Worm (Caenorhabditis elegans) whole organism, L4 larva: ENCODE results near the gene R09E10.6.

Experiments used
- ZK546.5 ChIP-seq, 2 experiments: sonication (generic microtip); optimal IDR thresholded peaks; 2 replicates each; lab custom pipeline; 2017; ENCODE audit warnings: missing biosample characterization in 2 of 2, missing genetic modification characterization in 2 of 2
- daf-16 ChIP-seq, 3 experiments: sonication (generic microtip); optimal IDR thresholded peaks; 2 replicates each; lab custom pipeline; 2016 to 2017; ENCODE audit warnings: missing genetic modification characterization in 3 of 3, missing genetic modification reagents in 3 of 3, mild to moderate bottlenecking in 2 of 3, missing compliant biosample characterization in 2 of 3, missing biosample characterization in 1 of 3, moderate library complexity in 1 of 3
- mep-1 ChIP-seq: fragments of 150-350 bp; sonication (generic microtip); optimal IDR thresholded peaks from 3 replicates; lab custom pipeline; 2014; ENCODE audit warnings: missing biosample characterization, missing genetic modification characterization
- nhr-11 ChIP-seq: fragments of 150-350 bp; optimal IDR thresholded peaks from 2 replicates; lab custom pipeline; 2014; ENCODE audit warnings: missing biosample characterization, missing genetic modification characterization
- unc-39 ChIP-seq: sonication (generic microtip); optimal IDR thresholded peaks from 2 replicates; lab custom pipeline; 2017; ENCODE audit warnings: missing biosample characterization, missing genetic modification characterization

DNA sequence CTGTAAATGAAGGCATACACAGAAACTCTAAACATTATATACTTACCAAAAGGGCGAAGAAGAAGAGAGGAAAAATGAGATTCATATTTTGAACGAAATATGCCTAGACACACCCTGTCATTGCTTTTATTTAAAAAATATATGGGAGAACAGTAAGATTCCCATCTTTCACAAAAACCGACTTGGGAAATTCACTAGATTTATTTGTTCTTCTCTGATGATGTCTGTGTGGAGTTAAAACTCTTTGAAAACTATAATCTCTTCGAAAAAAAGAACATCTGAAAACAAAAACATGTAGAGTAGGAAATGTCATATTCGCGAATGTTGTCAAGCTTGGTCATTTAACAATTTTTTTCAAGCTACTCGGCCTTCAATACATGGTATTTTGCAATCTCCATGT, 16.4 kb upstream of the R09E10.6 start, which contains the start of gene R09E10.8:
- TF ChIP-seq mep-1 (tag; lab: Kevin White, UChicago): no peak
- no peak for TF ChIP-seq ZK546.5 (tag; optimal IDR thresholded peaks at IDR 0.05; lab: Kevin White, UChicago)
- no peak for TF ChIP-seq daf-16 (GFP tag; optimal IDR thresholded peaks at IDR 0.05; lab: Kevin White, UChicago)
- TF ChIP-seq daf-16 (tag; optimal IDR thresholded peaks at IDR 0.05; lab: Kevin White, UChicago): no peak
- no peak for TF ChIP-seq nhr-11 (tag; lab: Kevin White, UChicago)
- no peak for TF ChIP-seq unc-39 (tag; lab: Kevin White, UChicago)
